Fruit fly (Drosophila melanogaster) whole organism, embryonic: ENCODE measurements around the gene TTLL1A.
A peak's percentile ranks its signal among the peaks of the same experiment; 100 is the strongest.

ENCODE experiments used
- Atf-2 ChIP-seq: fragments of 200-800 bp; sonication (Bioruptor generic); optimal IDR thresholded peaks from 2 replicates; lab custom pipeline; 2016; ENCODE audit warnings: missing biosample characterization, missing genetic modification characterization
- B-H1 ChIP-seq: fragments of 200-800 bp; sonication (Bioruptor generic); IDR thresholded peaks from 3 replicates; pipeline ENCODE4 v1.3.6; 2022; ENCODE audit warnings: missing biosample characterization, missing genetic modification characterization
- BEAF-32 ChIP-seq: fragments of 200-800 bp; sonication (Bioruptor generic); optimal IDR thresholded peaks from 3 replicates; lab custom pipeline; 2017; ENCODE audit warnings: missing biosample characterization, missing genetic modification characterization, mild to moderate bottlenecking, moderate library complexity, missing genetic modification reagents
- CG11723 ChIP-seq: fragments of 200-800 bp; sonication (Bioruptor generic); optimal IDR thresholded peaks from 2 replicates; lab custom pipeline; 2017; ENCODE audit warnings: missing biosample characterization, mild to moderate bottlenecking, missing genetic modification characterization
- CG13624 ChIP-seq: fragments of 200-800 bp; sonication (Bioruptor generic); optimal IDR thresholded peaks from 2 replicates; lab custom pipeline; 2016; ENCODE audit warnings: missing biosample characterization, missing genetic modification characterization
- CG1603 ChIP-seq: fragments of 200-800 bp; sonication (Bioruptor generic); optimal IDR thresholded peaks from 2 replicates; lab custom pipeline; 2019; ENCODE audit warnings: missing biosample characterization, mild to moderate bottlenecking, missing genetic modification characterization, moderate library complexity
- CG17359 ChIP-seq: fragments of 200-800 bp; sonication (Bioruptor generic); optimal IDR thresholded peaks from 3 replicates; lab custom pipeline; 2018; ENCODE audit warnings: missing biosample characterization, mild to moderate bottlenecking, missing genetic modification characterization, moderate library complexity
- CG17612 ChIP-seq: fragments of 200-800 bp; sonication (Bioruptor generic); IDR thresholded peaks from 2 replicates; pipeline ENCODE4 v1.3.6; 2022; ENCODE audit warnings: missing biosample characterization, missing genetic modification characterization
- CG1832 ChIP-seq: fragments of 200-800 bp; sonication (Bioruptor generic); optimal IDR thresholded peaks from 2 replicates; lab custom pipeline; 2017; ENCODE audit warnings: missing biosample characterization, mild to moderate bottlenecking, missing genetic modification characterization, inconsistent platforms
- CG2712 ChIP-seq: fragments of 200-800 bp; optimal IDR thresholded peaks from 3 replicates; lab custom pipeline; 2019; ENCODE audit warnings: missing biosample characterization, mild to moderate bottlenecking, missing genetic modification characterization, moderate library complexity
- CG32767 ChIP-seq: fragments of 200-800 bp; sonication (Bioruptor generic); IDR thresholded peaks from 2 replicates; pipeline ENCODE4 v1.3.6; 2022; ENCODE audit warnings: missing biosample characterization, missing genetic modification characterization
- CG34224 ChIP-seq: fragments of 200-800 bp; sonication (Bioruptor generic); IDR thresholded peaks from 3 replicates; pipeline ENCODE4 v1.3.6; 2022; ENCODE audit warnings: missing biosample characterization, missing genetic modification characterization; ENCODE audit not compliant: partially characterized antibody
- CG3995 ChIP-seq: fragments of 200-800 bp; sonication (Bioruptor generic); optimal IDR thresholded peaks from 3 replicates; lab custom pipeline; 2016; ENCODE audit warnings: missing biosample characterization, missing genetic modification characterization
- CG42726 ChIP-seq: fragments of 200-800 bp; sonication (Bioruptor generic); IDR thresholded peaks from 2 replicates; pipeline ENCODE4 v1.3.6; 2022; ENCODE audit warnings: missing biosample characterization, missing genetic modification characterization; ENCODE audit not compliant: partially characterized antibody
- CG4360 ChIP-seq: fragments of 200-800 bp; sonication (Bioruptor generic); IDR thresholded peaks from 2 replicates; pipeline ENCODE4 v1.3.6; 2022; ENCODE audit warnings: missing biosample characterization, missing genetic modification characterization
- CG4707 ChIP-seq: fragments of 200-800 bp; sonication (Bioruptor generic); optimal IDR thresholded peaks from 2 replicates; lab custom pipeline; 2018; ENCODE audit warnings: missing biosample characterization, mild to moderate bottlenecking, missing genetic modification characterization, moderate library complexity
- CG5245 ChIP-seq: fragments of 200-800 bp; sonication (Bioruptor generic); optimal IDR thresholded peaks from 3 replicates; lab custom pipeline; 2016; ENCODE audit warnings: missing biosample characterization, missing genetic modification characterization
- CG6854 ChIP-seq: fragments of 200-800 bp; sonication (Bioruptor generic); optimal IDR thresholded peaks from 3 replicates; lab custom pipeline; 2017; ENCODE audit warnings: missing biosample characterization, mild to moderate bottlenecking, missing genetic modification characterization
- CG7372 ChIP-seq: fragments of 200-800 bp; sonication (Bioruptor generic); IDR thresholded peaks from 2 replicates; pipeline ENCODE4 v1.3.6; 2022; ENCODE audit warnings: missing biosample characterization, missing genetic modification characterization
- Doc3 ChIP-seq: fragments of 200-800 bp; sonication (Bioruptor generic); IDR thresholded peaks from 3 replicates; pipeline ENCODE4 v1.3.6; 2022; ENCODE audit warnings: missing biosample characterization, missing genetic modification characterization; ENCODE audit not compliant: partially characterized antibody
- Eip74EF ChIP-seq, 2 experiments: fragments of 200-800 bp in 1 of 2; fragments of >200 bp in 1 of 2; sonication (Bioruptor generic) in 1 of 2; optimal IDR thresholded peaks; 2 replicates each; lab custom pipeline; 2017 to 2019; ENCODE audit warnings: missing biosample characterization in 2 of 2, missing genetic modification characterization in 2 of 2, mild to moderate bottlenecking in 1 of 2, moderate library complexity in 1 of 2
- Ets97D ChIP-seq: fragments of 200-800 bp; sonication (Bioruptor generic); optimal IDR thresholded peaks from 3 replicates; lab custom pipeline; 2016; ENCODE audit warnings: missing biosample characterization, missing genetic modification characterization
- HmgD ChIP-seq: fragments of 200-800 bp; sonication (Bioruptor generic); optimal IDR thresholded peaks from 3 replicates; lab custom pipeline; 2016; ENCODE audit warnings: missing biosample characterization, missing genetic modification characterization
- Kr ChIP-seq: fragments of 200-800 bp; sonication (Bioruptor generic); optimal IDR thresholded peaks from 2 replicates; lab custom pipeline; 2017; ENCODE audit warnings: missing biosample characterization, mild to moderate bottlenecking, missing genetic modification characterization
- Lpt ChIP-seq: fragments of >200 bp; optimal IDR thresholded peaks from 2 replicates; lab custom pipeline; 2018; ENCODE audit warnings: missing biosample characterization, missing genetic modification characterization
- NC2β ChIP-seq: fragments of 200-800 bp; sonication (Bioruptor generic); optimal IDR thresholded peaks from 2 replicates; lab custom pipeline; 2016; ENCODE audit warnings: missing biosample characterization, missing genetic modification characterization
- Nf-YA ChIP-seq: fragments of 200-800 bp; sonication (Bioruptor generic); IDR thresholded peaks from 2 replicates; pipeline ENCODE4 v1.3.6; 2022; ENCODE audit warnings: missing biosample characterization, missing genetic modification characterization
- PHDP ChIP-seq: fragments of 200-800 bp; sonication (Bioruptor generic); optimal IDR thresholded peaks from 3 replicates; lab custom pipeline; 2018; ENCODE audit warnings: missing biosample characterization, mild to moderate bottlenecking, missing genetic modification characterization, moderate library complexity
- Rfx ChIP-seq: fragments of 200-800 bp; sonication (Bioruptor generic); IDR thresholded peaks from 2 replicates; pipeline ENCODE4 v1.3.6; 2022; ENCODE audit warnings: missing biosample characterization, missing genetic modification characterization
- Sin3A ChIP-seq: fragments of >200 bp; optimal IDR thresholded peaks from 2 replicates; lab custom pipeline; 2018
- Usf ChIP-seq: fragments of 200-800 bp; sonication (Bioruptor generic); optimal IDR thresholded peaks from 2 replicates; lab custom pipeline; 2017; ENCODE audit warnings: missing genotype, missing biosample characterization, missing genetic modification characterization
- ash1 ChIP-seq: fragments of 200-800 bp; sonication (Bioruptor generic); optimal IDR thresholded peaks from 2 replicates; lab custom pipeline; 2018; ENCODE audit warnings: missing biosample characterization, mild to moderate bottlenecking, missing genetic modification characterization
- chm ChIP-seq: fragments of 200-800 bp; sonication (Bioruptor generic); IDR thresholded peaks from 2 replicates; pipeline ENCODE4 v1.3.6; 2022; ENCODE audit warnings: missing biosample characterization, missing genetic modification characterization
- corto ChIP-seq: fragments of 200-800 bp; sonication (Bioruptor generic); optimal IDR thresholded peaks from 2 replicates; lab custom pipeline; 2016; ENCODE audit warnings: missing biosample characterization, mild to moderate bottlenecking, missing genetic modification characterization, moderate library complexity
- crol ChIP-seq: fragments of 200-800 bp; sonication (Bioruptor generic); IDR thresholded peaks from 2 replicates; pipeline ENCODE4 v1.3.6; 2022; ENCODE audit warnings: missing biosample characterization, missing genetic modification characterization
- da ChIP-seq: fragments of 200-800 bp; sonication (Bioruptor generic); optimal IDR thresholded peaks from 2 replicates; lab custom pipeline; 2016; ENCODE audit warnings: missing biosample characterization, missing genetic modification characterization
- fru ChIP-seq: fragments of >200 bp; optimal IDR thresholded peaks from 2 replicates; lab custom pipeline; 2017
- klu ChIP-seq: fragments of 200-800 bp; sonication (Bioruptor generic); IDR thresholded peaks from 2 replicates; pipeline ENCODE4 v1.3.6; 2022; ENCODE audit warnings: missing biosample characterization, missing genetic modification characterization
- kni ChIP-seq: fragments of 200-800 bp; sonication (Bioruptor generic); optimal IDR thresholded peaks from 3 replicates; lab custom pipeline; 2017; ENCODE audit warnings: mild to moderate bottlenecking, missing biosample characterization, missing genetic modification reagents, missing genetic modification characterization
- lbe ChIP-seq: fragments of 200-800 bp; sonication (Bioruptor generic); optimal IDR thresholded peaks from 2 replicates; lab custom pipeline; 2016; ENCODE audit warnings: missing biosample characterization, mild to moderate bottlenecking, missing genetic modification characterization
- nerfin-2 ChIP-seq: fragments of 200-800 bp; sonication (Bioruptor generic); IDR thresholded peaks from 2 replicates; pipeline ENCODE4 v1.3.6; 2022; ENCODE audit warnings: missing biosample characterization, missing genetic modification characterization; ENCODE audit not compliant: partially characterized antibody
- nmo ChIP-seq: fragments of 200-800 bp; sonication (Bioruptor generic); optimal IDR thresholded peaks from 2 replicates; lab custom pipeline; 2018; ENCODE audit warnings: missing biosample characterization, mild to moderate bottlenecking, missing genetic modification characterization, moderate library complexity
- phol ChIP-seq: fragments of 200-800 bp; sonication (Bioruptor generic); optimal IDR thresholded peaks from 3 replicates; lab custom pipeline; 2018; ENCODE audit warnings: missing biosample characterization, mild to moderate bottlenecking, missing genetic modification characterization, moderate library complexity
- ranshi ChIP-seq: fragments of 200-800 bp; sonication (Bioruptor generic); IDR thresholded peaks from 2 replicates; pipeline ENCODE4 v1.3.6; 2022; ENCODE audit warnings: missing biosample characterization, missing genetic modification characterization
- ro ChIP-seq: fragments of 200-800 bp; sonication (Bioruptor generic); IDR thresholded peaks from 2 replicates; pipeline ENCODE4 v1.3.6; 2022; ENCODE audit warnings: missing biosample characterization, missing genetic modification characterization
- schlank ChIP-seq: fragments of 200-800 bp; sonication (Bioruptor generic); optimal IDR thresholded peaks from 2 replicates; lab custom pipeline; 2018; ENCODE audit warnings: missing biosample characterization, mild to moderate bottlenecking, missing genetic modification characterization
- sens ChIP-seq: fragments of 200-800 bp; sonication (Bioruptor generic); peaks from one replicate; lab custom pipeline; 2016; ENCODE audit warnings: missing biosample characterization, missing genetic modification characterization
- sens-2 ChIP-seq: fragments of 200-800 bp; sonication (Bioruptor generic); IDR thresholded peaks from 2 replicates; pipeline ENCODE4 v1.3.6; 2022; ENCODE audit warnings: missing biosample characterization, missing genetic modification characterization
- slbo ChIP-seq: fragments of 200-800 bp; sonication (Bioruptor generic); IDR thresholded peaks from 2 replicates; pipeline ENCODE4 v1.3.6; 2022; ENCODE audit warnings: missing biosample characterization, missing genetic modification characterization
- unc-4 ChIP-seq: fragments of 200-800 bp; sonication (Bioruptor generic); IDR thresholded peaks from 2 replicates; pipeline ENCODE4 v1.3.6; 2022; ENCODE audit warnings: missing biosample characterization, missing genetic modification characterization; ENCODE audit not compliant: partially characterized antibody

The TTLL1A gene

dm6 chrX:17160396-17161040 is 41.9 kb downstream of the TTLL1A start (continued):
- no peak for TF ChIP-seq Lpt (GFP tag; lab: Kevin White, UChicago)
- no peak for TF ChIP-seq ash1 (GFP tag; lab: Kevin White, UChicago)
- TF ChIP-seq B-H1, result no peak
- peak; percentile 78 for TF ChIP-seq CG1832 (GFP tag; lab: Kevin White, UChicago)
- TF ChIP-seq CG3995, result no peak
- peak; percentile 14 for TF ChIP-seq kni
- no peak for TF ChIP-seq CG7372 (GFP tag; lab: Robert Waterston, UW)
- no peak for TF ChIP-seq CG6854 (GFP tag; lab: Kevin White, UChicago)
- TF ChIP-seq ro, result no peak
- no peak for TF ChIP-seq Kr
- peak; percentile 18; the same call in 1 of the 2 replicates for TF ChIP-seq chm
- peak; percentile 25 for TF ChIP-seq da (GFP tag; lab: Kevin White, UChicago)

dm6 chrX:17159819-17160218 is 42.6 kb downstream of the TTLL1A start, which contains the start of gene baz:
baz (plus strand) TSS chrX:17160006.
- TF ChIP-seq CG5245 (GFP tag; lab: Kevin White, UChicago), result no peak
- TF ChIP-seq CG34224 (GFP tag; lab: Robert Waterston, UW), result peak; percentile 81
- peak; percentile 1 for TF ChIP-seq CG17359 (tag; lab: Kevin White, UChicago)
- peak; percentile 90 for TF ChIP-seq CG42726
- no peak for TF ChIP-seq crol (GFP tag; lab: Robert Waterston, UW)
- TF ChIP-seq CG11723 (GFP tag; lab: Kevin White, UChicago), result no peak
- peak; percentile 41 for TF ChIP-seq nmo
- TF ChIP-seq fru (lab: Kevin White, UChicago), result no peak
- no peak for TF ChIP-seq NC2β
- no peak for TF ChIP-seq schlank (tag; lab: Kevin White, UChicago)
- no peak for TF ChIP-seq corto (GFP tag; lab: Kevin White, UChicago)
- peak; percentile 30 for TF ChIP-seq phol (tag; lab: Kevin White, UChicago)
- no peak for TF ChIP-seq Usf (GFP tag; lab: Kevin White, UChicago)
- TF ChIP-seq CG4360 (GFP tag; lab: Robert Waterston, UW), result peak; percentile 82
- peak; percentile 68 for TF ChIP-seq Ets97D (GFP tag; lab: Kevin White, UChicago)
- no peak for TF ChIP-seq Eip74EF (GFP tag; optimal IDR thresholded peaks at IDR 0.05; lab: Kevin White, UChicago)
- no peak for TF ChIP-seq sens-2 (GFP tag; lab: Robert Waterston, UW)
- TF ChIP-seq Rfx (GFP tag; lab: Robert Waterston, UW), result peak; percentile 63; the same call in 1 of the 2 replicates
- TF ChIP-seq Atf-2 (GFP tag; lab: Kevin White, UChicago), result no peak
- TF ChIP-seq HmgD (GFP tag; lab: Kevin White, UChicago), result peak; percentile 34
- TF ChIP-seq CG1603 (tag; lab: Kevin White, UChicago), result peak; percentile 78
- no peak for TF ChIP-seq CG17612
- TF ChIP-seq klu, result no peak
- TF ChIP-seq Doc3 (GFP tag; lab: Robert Waterston, UW), result peak; percentile 67
- TF ChIP-seq ranshi (GFP tag; lab: Robert Waterston, UW), result no peak
- peak; percentile 10 for TF ChIP-seq CG2712
- peak; percentile 85 for TF ChIP-seq unc-4
- no peak for TF ChIP-seq lbe
- TF ChIP-seq nerfin-2 (GFP tag; lab: Robert Waterston, UW), result peak; percentile 62; the same call in 1 of the 2 replicates
- TF ChIP-seq BEAF-32 (GFP tag; lab: Kevin White, UChicago), result peak; percentile 90
- peak; percentile 55 for TF ChIP-seq sens (GFP tag; lab: Kevin White, UChicago)
- TF ChIP-seq CG4707 (GFP tag; lab: Kevin White, UChicago), result no peak
- TF ChIP-seq ro, result no peak
- no peak for TF ChIP-seq Nf-YA (GFP tag; lab: Robert Waterston, UW)
- no peak for TF ChIP-seq slbo (GFP tag; lab: Robert Waterston, UW)
- TF ChIP-seq PHDP, result no peak
- TF ChIP-seq CG32767, result no peak
- peak; percentile 21 for TF ChIP-seq Sin3A
- peak; percentile 43 for TF ChIP-seq CG13624 (GFP tag; lab: Kevin White, UChicago)
